Worm (Caenorhabditis elegans): ENCODE results near the gene C50D2.6.

- no peak for TF ChIP-seq egl-13 (tag; optimal IDR thresholded peaks at IDR 0.05)
- TF ChIP-seq unc-130 (tag; optimal IDR thresholded peaks at IDR 0.05): no peak
- TF ChIP-seq efl-1 (optimal IDR thresholded peaks at IDR 0.05): no peak
- TF ChIP-seq efl-1 (GFP tag; optimal IDR thresholded peaks at IDR 0.05 in 1 of 2): no peak
- TF ChIP-seq lin-13 (GFP tag; optimal IDR thresholded peaks at IDR 0.05): no peak
- TF ChIP-seq nhr-77 (tag; optimal IDR thresholded peaks at IDR 0.05): no peak
- no peak for TF ChIP-seq C16A3.4 (tag; optimal IDR thresholded peaks at IDR 0.05)
- no peak for TF ChIP-seq lin-35 (GFP tag; optimal IDR thresholded peaks at IDR 0.05)
- TF ChIP-seq lin-15B (tag; optimal IDR thresholded peaks at IDR 0.05): no peak
- no peak for TF ChIP-seq F16B12.6 (tag; optimal IDR thresholded peaks at IDR 0.05)
- TF ChIP-seq fos-1 (tag; optimal IDR thresholded peaks at IDR 0.05): no peak
- TF ChIP-seq sptf-1 (tag; optimal IDR thresholded peaks at IDR 0.05): no peak
- no peak for TF ChIP-seq pag-3 (tag; optimal IDR thresholded peaks at IDR 0.05; ENCODE audit: borderline replicate concordance, insufficient read depth)
Measured at ce11 chrII:68757-69156, 15.5 kb upstream of the C50D2.6 start.

Data from whole organism, L1 larva.